Worm (Caenorhabditis elegans): ENCODE data around the gene fbxb-116.
A peak's percentile ranks its signal among the peaks of the same experiment; 100 is the strongest.

fbxb-116 gene

ce11 chrV:19217104-19217503 lies 16.5 kb upstream of the fbxb-116 start, which contains the start of gene srr-2:
srr-2 (minus strand) TSS chrV:19217176.
- TF ChIP-seq nhr-12 (tag; optimal IDR thresholded peaks at IDR 0.05) (no peak), nhr-11 (tag; optimal IDR thresholded peaks at IDR 0.05) (no peak), elt-2 (tag; optimal IDR thresholded peaks at IDR 0.05) (peak; percentile 17), mep-1 (tag; optimal IDR thresholded peaks at IDR 0.05) (no peak)

ce11 chrV:19217675-19218074 lies 15.9 kb upstream of the fbxb-116 start, which contains the start of gene oac-49:
oac-49 (plus strand) TSS chrV:19217975.
- TF ChIP-seq nhr-28 (tag; optimal IDR thresholded peaks at IDR 0.05) (no peak), isw-1 (GFP tag; IDR thresholded peaks at IDR 0.05) (no peak), Y116A8C.19 (tag; optimal IDR thresholded peaks at IDR 0.05; ENCODE audit: borderline replicate concordance) (no peak), ceh-88 (GFP tag; IDR thresholded peaks at IDR 0.05) (no peak), ama-1 (optimal IDR thresholded peaks at IDR 0.05) (no peak), nhr-11 (tag; optimal IDR thresholded peaks at IDR 0.05) (no peak), grh-1 (GFP tag; IDR thresholded peaks at IDR 0.05) (no peak), sox-4 (tag; optimal IDR thresholded peaks at IDR 0.05) (no peak), unc-62 (GFP tag; optimal IDR thresholded peaks at IDR 0.05) (no peak), jun-1 (tag; optimal IDR thresholded peaks at IDR 0.05) (no peak), elt-3 (tag; optimal IDR thresholded peaks at IDR 0.05) (no peak), aha-1 (tag; optimal IDR thresholded peaks at IDR 0.05) (no peak), nhr-84 (tag; optimal IDR thresholded peaks at IDR 0.05) (no peak), elt-2 (tag; optimal IDR thresholded peaks at IDR 0.05) (no peak), tbx-2 (tag; optimal IDR thresholded peaks at IDR 0.05) (no peak), nhr-77 (tag; optimal IDR thresholded peaks at IDR 0.05) (no peak)

ce11 chrV:19230413-19230812 lies 3.2 kb upstream of the fbxb-116 start, which contains the start of gene sqst-3:
sqst-3 (plus strand) TSS chrV:19230782.
- TF ChIP-seq ceh-8 (GFP tag; optimal IDR thresholded peaks at IDR 0.05) (no peak), elt-2 (tag; optimal IDR thresholded peaks at IDR 0.05) (peak; percentile 89), jun-1 (tag; optimal IDR thresholded peaks at IDR 0.05) (peak; percentile 20)

ce11 chrV:19231167-19231566 lies 2.4 kb upstream of the fbxb-116 start:
- TF ChIP-seq fkh-10 (GFP tag; optimal IDR thresholded peaks at IDR 0.05), result no peak
- no peak for TF ChIP-seq nhr-47 (tag; optimal IDR thresholded peaks at IDR 0.05)
- no peak for TF ChIP-seq ama-1 (optimal IDR thresholded peaks at IDR 0.05)
- TF ChIP-seq nhr-237 (tag; optimal IDR thresholded peaks at IDR 0.05), result no peak
- no peak for TF ChIP-seq mab-9 (GFP tag; IDR thresholded peaks at IDR 0.05)
- TF ChIP-seq C16A3.4 (tag; optimal IDR thresholded peaks at IDR 0.05), result no peak
- TF ChIP-seq C04F5.9 (tag; optimal IDR thresholded peaks at IDR 0.05), result no peak
- TF ChIP-seq pag-3 (tag; optimal IDR thresholded peaks at IDR 0.05; ENCODE audit: borderline replicate concordance, insufficient read depth), result no peak

ce11 chrV:19237204-19237603 lies 3.6 kb downstream of the fbxb-116 start, which contains the start of gene fbxb-2:
fbxb-2 (minus strand) TSS chrV:19237304.
- TF ChIP-seq nhr-12 (tag; optimal IDR thresholded peaks at IDR 0.05), result no peak
- no peak for TF ChIP-seq nhr-84 (tag; optimal IDR thresholded peaks at IDR 0.05)
- TF ChIP-seq efl-1 (optimal IDR thresholded peaks at IDR 0.05), result no peak
- no peak for TF ChIP-seq efl-1 (GFP tag; optimal IDR thresholded peaks at IDR 0.05 in 1 of 2)
- no peak for TF ChIP-seq swsn-7 (tag; optimal IDR thresholded peaks at IDR 0.05)
- TF ChIP-seq ceh-63 (GFP tag; optimal IDR thresholded peaks at IDR 0.05), result no peak
- TF ChIP-seq alr-1 (tag; optimal IDR thresholded peaks at IDR 0.05; ENCODE audit: borderline replicate concordance), result no peak
- TF ChIP-seq nhr-19 (GFP tag; conservative IDR thresholded peaks at IDR 0.05), result no peak

ce11 chrV:19240129-19240528 lies 6.6 kb downstream of the fbxb-116 start, which contains the start of the genes fbxb-115 and fbxb-1:
fbxb-115 (minus strand) TSS chrV:19240229.
fbxb-1 (plus strand) TSS chrV:19240354.
- TF ChIP-seq mef-2 (tag; optimal IDR thresholded peaks at IDR 0.05), result no peak
